Fruit fly (Drosophila melanogaster): ENCODE measurements around the gene unc-13-4A.

unc-13-4A gene

dm6 chr3L:7359827-7360323 is 47.2 kb upstream of the unc-13-4A start, which contains the start of gene pst (continued):
- TF ChIP-seq lov (optimal IDR thresholded peaks at IDR 0.05) (no peak), lov (GFP tag; IDR thresholded peaks at IDR 0.05) (no peak; the same call in 2 of the 3 replicates), CG10654 (GFP tag; optimal IDR thresholded peaks at IDR 0.05) (no peak), kah (GFP tag; optimal IDR thresholded peaks at IDR 0.05) (no peak), CG1602 (GFP tag; optimal IDR thresholded peaks at IDR 0.05) (no peak), CG13287 (GFP tag; IDR thresholded peaks at IDR 0.05; ENCODE audit: partially characterized antibody) (no peak), fd64A (GFP tag; optimal IDR thresholded peaks at IDR 0.05) (no peak), CG13894 (tag; optimal IDR thresholded peaks at IDR 0.05) (peak; percentile 45), ssp (GFP tag; IDR thresholded peaks at IDR 0.05) (no peak), Max (GFP tag; optimal IDR thresholded peaks at IDR 0.05) (no peak), CG17612 (GFP tag; IDR thresholded peaks at IDR 0.05) (no peak), NC2α (GFP tag; optimal IDR thresholded peaks at IDR 0.05) (peak; percentile 14), ash1 (GFP tag; optimal IDR thresholded peaks at IDR 0.05) (peak; percentile 14), Nf-YC (tag; optimal IDR thresholded peaks at IDR 0.05) (no peak), CTCF (GFP tag; optimal IDR thresholded peaks at IDR 0.05) (no peak), sug (tag; optimal IDR thresholded peaks at IDR 0.05) (peak; percentile 34), CG12155 (GFP tag; optimal IDR thresholded peaks at IDR 0.05) (peak; percentile 96), Dad (GFP tag; optimal IDR thresholded peaks at IDR 0.05) (no peak), Bdp1 (GFP tag; optimal IDR thresholded peaks at IDR 0.05) (no peak), CG11723 (GFP tag; optimal IDR thresholded peaks at IDR 0.05) (no peak), CG2875 (GFP tag; optimal IDR thresholded peaks at IDR 0.05) (no peak), sens-2 (GFP tag; IDR thresholded peaks at IDR 0.05) (peak; percentile 6; the same call in 1 of the 2 replicates), CG16813 (GFP tag; IDR thresholded peaks at IDR 0.05; ENCODE audit: partially characterized antibody) (no peak), pfk (GFP tag; optimal IDR thresholded peaks at IDR 0.05) (no peak), twi (tag; optimal IDR thresholded peaks at IDR 0.05) (no peak), mirr (GFP tag; optimal IDR thresholded peaks at IDR 0.05) (peak; percentile 44), CG7357 (GFP tag; IDR thresholded peaks at IDR 0.05) (no peak), unpg (GFP tag; optimal IDR thresholded peaks at IDR 0.05) (no peak), disco-r (GFP tag; optimal IDR thresholded peaks at IDR 0.05) (peak; percentile 13), CG4404 (GFP tag; IDR thresholded peaks at IDR 0.05) (no peak), crc (GFP tag; optimal IDR thresholded peaks at IDR 0.05) (no peak), CG31388 (GFP tag; optimal IDR thresholded peaks at IDR 0.05) (no peak), psq (GFP tag; optimal IDR thresholded peaks at IDR 0.05) (no peak), CG17359 (tag; optimal IDR thresholded peaks at IDR 0.05) (no peak), CG4854 (GFP tag; optimal IDR thresholded peaks at IDR 0.05) (no peak), Hey (tag; optimal IDR thresholded peaks at IDR 0.05) (no peak), Ada2b (GFP tag; IDR thresholded peaks at IDR 0.05) (peak; percentile 4; the same call in 1 of the 2 replicates), GATAe (GFP tag; conservative IDR thresholded peaks at IDR 0.05) (no peak), z (GFP tag; IDR thresholded peaks at IDR 0.05) (no peak), CG9437 (GFP tag; optimal IDR thresholded peaks at IDR 0.05) (no peak), CG5180 (GFP tag; optimal IDR thresholded peaks at IDR 0.05) (no peak), Ets97D (GFP tag; optimal IDR thresholded peaks at IDR 0.05) (peak; percentile 53), CG10209 (GFP tag; optimal IDR thresholded peaks at IDR 0.05) (no peak), exex (tag; optimal IDR thresholded peaks at IDR 0.05) (peak; percentile 64), CG13424 (tag; optimal IDR thresholded peaks at IDR 0.05) (no peak), CG17568 (GFP tag; optimal IDR thresholded peaks at IDR 0.05) (peak; percentile 62), odd (GFP tag; optimal IDR thresholded peaks at IDR 0.05) (peak; percentile 32), CG16779 (GFP tag; IDR thresholded peaks at IDR 0.05) (peak; percentile 52; the same call in 1 of the 2 replicates), CG4282 (GFP tag; optimal IDR thresholded peaks at IDR 0.05) (peak; percentile 29), CG8478 (optimal IDR thresholded peaks at IDR 0.05) (no peak), tio (GFP tag; optimal IDR thresholded peaks at IDR 0.05) (no peak), CG1233 (GFP tag; optimal IDR thresholded peaks at IDR 0.05) (no peak)
